Comparison of ENCODE assay signal across 5 fruit fly cellular contexts in the genomic region with DNA sequence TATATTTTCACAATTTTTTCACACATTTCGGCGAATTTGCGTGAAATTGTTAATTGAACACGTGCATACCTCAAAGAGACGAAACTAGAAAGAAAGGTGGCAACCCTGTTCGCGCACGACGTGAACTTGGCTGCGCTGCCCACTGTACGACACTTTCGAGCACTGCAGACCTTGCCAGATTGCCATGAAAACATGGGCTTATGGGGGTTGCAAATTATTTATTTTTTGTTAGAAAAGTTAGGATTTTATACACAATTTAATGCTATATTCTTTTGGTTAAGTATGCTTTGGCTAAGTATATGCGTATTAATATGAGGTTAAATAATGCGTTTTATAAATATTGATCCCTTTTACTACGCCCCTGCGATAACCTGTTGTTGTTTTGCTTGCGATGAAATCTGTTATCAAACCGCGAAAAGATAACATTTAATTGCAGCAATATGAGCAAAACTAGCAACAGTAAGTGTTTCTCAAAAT.
TF ChIP-seq lines count a peak whose summit lies in the region.

A gene (minus strand): TSS at position 100 of the 477 bp plus-strand sequence.
A gene (plus strand): TSS at position 369 of the 477 bp plus-strand sequence.

TF ChIP-seq in whole organism, adult, 20 proteins besides CTCF, POLR2A, EP300 and RAD21 (continued from another document):
- peak; percentile 95 for TF ChIP-seq CG7045 (GFP tag; optimal IDR thresholded peaks at IDR 0.05; lab: Kevin White, UChicago)
- peak; percentile 97 for TF ChIP-seq CG33017 (tag; optimal IDR thresholded peaks at IDR 0.05; lab: Kevin White, UChicago)
- TF ChIP-seq Hr96 (GFP tag; optimal IDR thresholded peaks at IDR 0.05; lab: Kevin White, UChicago): peak; percentile 98
- peak; percentile 97 for TF ChIP-seq Crg-1 (GFP tag; optimal IDR thresholded peaks at IDR 0.05; lab: Kevin White, UChicago)

TF ChIP-seq in whole organism, embryonic, 481 proteins besides CTCF, POLR2A, EP300 and RAD21 (continued from another document and continues in another):
- peak; percentile 93 for TF ChIP-seq CG10431 (GFP tag; optimal IDR thresholded peaks at IDR 0.05; lab: Kevin White, UChicago)
- peak; percentile 96 for TF ChIP-seq CG10654 (GFP tag; optimal IDR thresholded peaks at IDR 0.05; lab: Kevin White, UChicago)
- TF ChIP-seq CHES-1-like (GFP tag; optimal IDR thresholded peaks at IDR 0.05; lab: Kevin White, UChicago): peak; percentile 96
- peak; percentile 47 to 93 for TF ChIP-seq bsh (GFP tag; optimal IDR thresholded peaks at IDR 0.05; lab: Kevin White, UChicago)
- TF ChIP-seq E2f1 (GFP tag; IDR thresholded peaks at IDR 0.05; lab: Robert Waterston, UW): peak; percentile 93
- peak; percentile 94 for TF ChIP-seq CrebB (tag; optimal IDR thresholded peaks at IDR 0.05; lab: Kevin White, UChicago)
- peak; percentile 99 for TF ChIP-seq CG11456 (GFP tag; IDR thresholded peaks at IDR 0.05; lab: Robert Waterston, UW)
- TF ChIP-seq Hr39 (optimal IDR thresholded peaks at IDR 0.05; lab: Kevin White, UChicago): no peak
- peak; percentile 96 for TF ChIP-seq CG34422 (GFP tag; IDR thresholded peaks at IDR 0.05; lab: Robert Waterston, UW)
- peak; percentile 96 for TF ChIP-seq CG1233 (GFP tag; optimal IDR thresholded peaks at IDR 0.05; lab: Kevin White, UChicago)
- TF ChIP-seq Pdp1 (GFP tag; optimal IDR thresholded peaks at IDR 0.05; lab: Kevin White, UChicago): peak; percentile 94 to 97
- TF ChIP-seq CG9932 (GFP tag; IDR thresholded peaks at IDR 0.05; lab: Robert Waterston, UW): peak; percentile 98
- no peak for TF ChIP-seq CG17568 (GFP tag; optimal IDR thresholded peaks at IDR 0.05; lab: Kevin White, UChicago)
- peak; percentile 95 for TF ChIP-seq fu2 (GFP tag; optimal IDR thresholded peaks at IDR 0.05; lab: Kevin White, UChicago)
- TF ChIP-seq CG7357 (GFP tag; IDR thresholded peaks at IDR 0.05; lab: Robert Waterston, UW): peak; percentile 83
- TF ChIP-seq schlank (tag; optimal IDR thresholded peaks at IDR 0.05; lab: Kevin White, UChicago): peak; percentile 96
- peak; percentile 83 for TF ChIP-seq CG4360 (GFP tag; IDR thresholded peaks at IDR 0.05; lab: Robert Waterston, UW)
- TF ChIP-seq CG10209 (GFP tag; optimal IDR thresholded peaks at IDR 0.05; lab: Kevin White, UChicago): peak; percentile 96
- TF ChIP-seq da (GFP tag; optimal IDR thresholded peaks at IDR 0.05; lab: Kevin White, UChicago): peak; percentile 95
- peak; percentile 98 for TF ChIP-seq HmgZ (tag; optimal IDR thresholded peaks at IDR 0.05; lab: Kevin White, UChicago)
- peak; percentile 91 for TF ChIP-seq Spps (tag; optimal IDR thresholded peaks at IDR 0.05; lab: Kevin White, UChicago)
- TF ChIP-seq nmo (GFP tag; optimal IDR thresholded peaks at IDR 0.05; lab: Kevin White, UChicago): peak; percentile 95
- peak; percentile 98 for TF ChIP-seq CG2120 (GFP tag; optimal IDR thresholded peaks at IDR 0.05; lab: Kevin White, UChicago)
- no peak for TF ChIP-seq cg (GFP tag; optimal IDR thresholded peaks at IDR 0.05; lab: Kevin White, UChicago)
- TF ChIP-seq gce (GFP tag; IDR thresholded peaks at IDR 0.05; lab: Robert Waterston, UW): peak; percentile 90
- TF ChIP-seq CG7839 (tag; optimal IDR thresholded peaks at IDR 0.05; lab: Kevin White, UChicago): peak; percentile 94
- TF ChIP-seq CG17186 (GFP tag; optimal IDR thresholded peaks at IDR 0.05; lab: Kevin White, UChicago): peak; percentile 93
- peak; percentile 86 for TF ChIP-seq CG12236 (GFP tag; optimal IDR thresholded peaks at IDR 0.05; lab: Kevin White, UChicago)
- peak; percentile 91 for TF ChIP-seq dmrt99B (tag; optimal IDR thresholded peaks at IDR 0.05; lab: Kevin White, UChicago)
- TF ChIP-seq jing (GFP tag; optimal IDR thresholded peaks at IDR 0.05; lab: Kevin White, UChicago): peak; percentile 75

TF ChIP-seq in whole organism, prepupa, 60 proteins besides CTCF, POLR2A, EP300 and RAD21 (continued from another document and continues in another):
- TF ChIP-seq CG3919 (GFP tag; optimal IDR thresholded peaks at IDR 0.05; lab: Kevin White, UChicago) (peak; percentile 94), Hr38 (GFP tag; optimal IDR thresholded peaks at IDR 0.05; lab: Kevin White, UChicago) (peak; percentile 39), Ets21C (GFP tag; optimal IDR thresholded peaks at IDR 0.05; lab: Kevin White, UChicago) (peak; percentile 93), svp (GFP tag; lab: Kevin White, UChicago) (peak; percentile 95), CG8119 (GFP tag; IDR thresholded peaks at IDR 0.05; lab: Robert Waterston, UW) (peak; percentile 86), CG6792 (GFP tag; optimal IDR thresholded peaks at IDR 0.05; lab: Kevin White, UChicago) (peak; percentile 92), Hr39 (GFP tag; optimal IDR thresholded peaks at IDR 0.05; lab: Kevin White, UChicago) (peak; percentile 95), Sox14 (GFP tag; optimal IDR thresholded peaks at IDR 0.05; lab: Kevin White, UChicago) (peak; percentile 92), Ets96B (tag; optimal IDR thresholded peaks at IDR 0.05; lab: Kevin White, UChicago) (peak; percentile 84), CG6854 (GFP tag; optimal IDR thresholded peaks at IDR 0.05; lab: Kevin White, UChicago) (peak; percentile 88), CG4318 (GFP tag; optimal IDR thresholded peaks at IDR 0.05; lab: Kevin White, UChicago) (no peak), CG6163 (GFP tag; IDR thresholded peaks at IDR 0.05; lab: Robert Waterston, UW) (peak; percentile 91), esn (GFP tag; optimal IDR thresholded peaks at IDR 0.05; lab: Kevin White, UChicago) (peak; percentile 96), CG6808 (GFP tag; optimal IDR thresholded peaks at IDR 0.05; lab: Kevin White, UChicago) (peak; percentile 84), CG1621 (tag; optimal IDR thresholded peaks at IDR 0.05; lab: Kevin White, UChicago) (peak; percentile 82), fd85E (GFP tag; optimal IDR thresholded peaks at IDR 0.05; lab: Kevin White, UChicago) (peak; percentile 79), vri (GFP tag; optimal IDR thresholded peaks at IDR 0.05; lab: Kevin White, UChicago) (peak; percentile 92), pdm3 (GFP tag; optimal IDR thresholded peaks at IDR 0.05; lab: Kevin White, UChicago) (peak; percentile 94), Smox (GFP tag; optimal IDR thresholded peaks at IDR 0.05; lab: Kevin White, UChicago) (peak; percentile 91), Eip78C (GFP tag; lab: Kevin White, UChicago) (peak; percentile 96), CG15336 (GFP tag; IDR thresholded peaks at IDR 0.05; lab: Robert Waterston, UW) (peak; percentile 86), Sox15 (GFP tag; optimal IDR thresholded peaks at IDR 0.05; lab: Kevin White, UChicago) (peak; percentile 86), Sox102F (GFP tag; optimal IDR thresholded peaks at IDR 0.05; lab: Kevin White, UChicago) (peak; percentile 92), Blimp-1 (GFP tag; optimal IDR thresholded peaks at IDR 0.05; lab: Kevin White, UChicago) (peak; percentile 85), fkh (GFP tag; optimal IDR thresholded peaks at IDR 0.05; lab: Kevin White, UChicago) (peak; percentile 87), CG7368 (GFP tag; optimal IDR thresholded peaks at IDR 0.05; lab: Kevin White, UChicago) (peak; percentile 83), ss (GFP tag; optimal IDR thresholded peaks at IDR 0.05; lab: Kevin White, UChicago) (peak in 1 of 2 experiments; percentile 84), lz (GFP tag; optimal IDR thresholded peaks at IDR 0.05; lab: Kevin White, UChicago) (peak; percentile 97), CG3032 (tag; optimal IDR thresholded peaks at IDR 0.05; lab: Kevin White, UChicago) (peak; percentile 96), Lpt (GFP tag; optimal IDR thresholded peaks at IDR 0.05; lab: Kevin White, UChicago) (peak; percentile 86), dac (GFP tag; optimal IDR thresholded peaks at IDR 0.05; lab: Kevin White, UChicago) (peak; percentile 86), topi (GFP tag; optimal IDR thresholded peaks at IDR 0.05; lab: Kevin White, UChicago) (peak; percentile 90)

TF ChIP-seq in whole organism, pupa, 21 proteins besides CTCF, POLR2A, EP300 and RAD21 (continued from another document):
- peak; percentile 81 for TF ChIP-seq CG34367 (tag; optimal IDR thresholded peaks at IDR 0.05; lab: Kevin White, UChicago)
TF ChIP-seq in whole organism, pupa: peak in this region for 15.

TF ChIP-seq in whole organism, wandering third instar larva, 38 proteins besides CTCF, POLR2A, EP300 and RAD21 (continued from another document):
- peak; percentile 96 for TF ChIP-seq Sp1 (GFP tag; optimal IDR thresholded peaks at IDR 0.05; lab: Kevin White, UChicago)
- no peak for TF ChIP-seq usp (GFP tag; optimal IDR thresholded peaks at IDR 0.05; lab: Kevin White, UChicago)
- TF ChIP-seq ey (GFP tag; optimal IDR thresholded peaks at IDR 0.05; lab: Kevin White, UChicago): peak; percentile 93
- peak; percentile 97 for TF ChIP-seq Hnf4 (GFP tag; optimal IDR thresholded peaks at IDR 0.05; lab: Kevin White, UChicago)
- TF ChIP-seq brk (GFP tag; optimal IDR thresholded peaks at IDR 0.05; lab: Kevin White, UChicago): no peak
- peak; percentile 17 for TF ChIP-seq Dif (GFP tag; optimal IDR thresholded peaks at IDR 0.05; lab: Kevin White, UChicago; ENCODE audit: partially characterized antibody)
- no peak for TF ChIP-seq N (GFP tag; optimal IDR thresholded peaks at IDR 0.05; lab: Kevin White, UChicago)
- no peak for TF ChIP-seq Abd-B (GFP tag; optimal IDR thresholded peaks at IDR 0.05; lab: Kevin White, UChicago)
- peak; percentile 96 for TF ChIP-seq dmrt93B (GFP tag; optimal IDR thresholded peaks at IDR 0.05; lab: Kevin White, UChicago)
- peak; percentile 96 for TF ChIP-seq br (GFP tag; optimal IDR thresholded peaks at IDR 0.05; lab: Kevin White, UChicago)
- TF ChIP-seq jim (GFP tag; optimal IDR thresholded peaks at IDR 0.05; lab: Kevin White, UChicago): peak; percentile 85
- TF ChIP-seq OdsH (GFP tag; optimal IDR thresholded peaks at IDR 0.05; lab: Kevin White, UChicago): peak; percentile 93
- no peak for TF ChIP-seq lola (GFP tag; optimal IDR thresholded peaks at IDR 0.05; lab: Kevin White, UChicago)
- TF ChIP-seq HLH106 (tag; optimal IDR thresholded peaks at IDR 0.05; lab: Kevin White, UChicago): peak; percentile 97
- TF ChIP-seq Hr78 (GFP tag; optimal IDR thresholded peaks at IDR 0.05; lab: Kevin White, UChicago): no peak
- TF ChIP-seq foxo (GFP tag; optimal IDR thresholded peaks at IDR 0.05; lab: Kevin White, UChicago): peak; percentile 27 to 98
- TF ChIP-seq CG9705 (GFP tag; optimal IDR thresholded peaks at IDR 0.05; lab: Kevin White, UChicago): peak; percentile 97
- TF ChIP-seq dsf (GFP tag; optimal IDR thresholded peaks at IDR 0.05; lab: Kevin White, UChicago; ENCODE audit: borderline replicate concordance): peak; percentile 90
- peak; percentile 95 for TF ChIP-seq fru (GFP tag; optimal IDR thresholded peaks at IDR 0.05; lab: Kevin White, UChicago)
